Fruit fly (Drosophila melanogaster): ENCODE measurements around the gene CG44838.

- TF ChIP-seq EcR (GFP tag; optimal IDR thresholded peaks at IDR 0.05) = no peak
- TF ChIP-seq CG14655 (GFP tag; optimal IDR thresholded peaks at IDR 0.05) = no peak
- TF ChIP-seq gl (tag; optimal IDR thresholded peaks at IDR 0.05) = no peak
- TF ChIP-seq CG17806 (tag; optimal IDR thresholded peaks at IDR 0.05) = no peak
- TF ChIP-seq CG12605 (GFP tag; IDR thresholded peaks at IDR 0.05) = no peak
- no peak for TF ChIP-seq CG8159 (tag; optimal IDR thresholded peaks at IDR 0.05)
- no peak for TF ChIP-seq CG13204 (GFP tag; optimal IDR thresholded peaks at IDR 0.05)
- no peak for TF ChIP-seq fd96Ca (GFP tag; IDR thresholded peaks at IDR 0.05)
- no peak for TF ChIP-seq D1 (tag; optimal IDR thresholded peaks at IDR 0.05)
- no peak for TF ChIP-seq CG15710 (tag; optimal IDR thresholded peaks at IDR 0.05)
- TF ChIP-seq CG32121 (GFP tag; IDR thresholded peaks at IDR 0.05) = no peak
- TF ChIP-seq Snoo (tag; optimal IDR thresholded peaks at IDR 0.05) = no peak
- no peak for TF ChIP-seq CG10348 (GFP tag; IDR thresholded peaks at IDR 0.05)
- TF ChIP-seq Pif1A (GFP tag; optimal IDR thresholded peaks at IDR 0.05) = no peak
These were observed 6.4 kb downstream of the CG44838 start for dm6 chr3L:9467267-9467666.
